Worm (Caenorhabditis elegans): Measurements from ENCODE around the gene W04G3.7.

DNA sequence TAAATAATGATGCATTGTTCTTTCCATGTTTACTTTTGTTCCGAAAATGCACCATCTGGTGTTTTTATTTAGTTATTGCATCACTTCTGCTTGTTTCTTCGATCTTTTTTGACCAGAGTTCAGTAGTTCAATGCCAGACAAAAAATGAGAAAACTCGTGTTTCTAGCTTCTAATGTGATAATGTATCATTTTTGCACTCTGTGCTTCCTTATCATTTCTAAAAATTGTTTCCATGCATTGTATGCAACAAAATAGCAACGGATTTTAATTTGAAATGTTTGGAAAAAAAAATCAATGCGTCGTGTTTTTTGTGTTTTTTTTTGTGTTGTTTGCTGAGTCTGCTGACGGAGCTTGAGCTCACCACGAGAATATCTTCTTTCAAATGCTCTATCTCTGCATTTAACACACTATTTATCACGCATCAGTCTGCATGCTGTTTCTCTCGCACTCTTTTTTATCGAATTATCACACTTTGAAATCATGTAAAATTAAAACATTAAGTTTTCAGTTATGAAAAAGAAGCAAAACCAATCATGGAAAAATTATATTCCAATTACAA is 4.8 kb downstream of the W04G3.7 start, which contains the start of gene sulp-7:
- TF ChIP-seq cog-1 (tag; optimal IDR thresholded peaks at IDR 0.05) = no peak
- TF ChIP-seq klf-2 (GFP tag; conservative IDR thresholded peaks at IDR 0.05) = no peak
- no peak for TF ChIP-seq ztf-23 (GFP tag; IDR thresholded peaks at IDR 0.05)
- no peak for TF ChIP-seq ztf-29 (GFP tag; IDR thresholded peaks at IDR 0.05)
- TF ChIP-seq ref-1 (GFP tag; conservative IDR thresholded peaks at IDR 0.05) = no peak
- TF ChIP-seq flt-1 (GFP tag; IDR thresholded peaks at IDR 0.05) = no peak
- TF ChIP-seq tab-1 (GFP tag; IDR thresholded peaks at IDR 0.05) = no peak

Measured in whole organism, midembryonic.